Worm (Caenorhabditis elegans) whole organism, L4 larva: ENCODE results near the gene F55E10.1.

Source experiments
- F37D6.2 ChIP-seq: sonication (generic microtip); optimal IDR thresholded peaks from 2 replicates; lab custom pipeline; 2016; ENCODE audit warnings: mild to moderate bottlenecking, missing genetic modification characterization, missing compliant biosample characterization
- ama-1 ChIP-seq: fragments of 150-350 bp; optimal IDR thresholded peaks from 2 replicates; lab custom pipeline; 2014; ENCODE audit warnings: inconsistent platforms, mixed read lengths
- fkh-10 ChIP-seq: fragments of 150-350 bp; optimal IDR thresholded peaks from 2 replicates; lab custom pipeline; 2014; ENCODE audit warnings: missing biosample characterization, missing genetic modification reagents, missing genetic modification characterization
- lin-39 ChIP-seq: fragments of 150-350 bp; optimal IDR thresholded peaks from 2 replicates; lab custom pipeline; 2014; ENCODE audit warnings: missing biosample characterization, missing genetic modification reagents, missing genetic modification characterization
- madf-5 ChIP-seq, 2 experiments: fragments of 200-800 bp; sonication (Bioruptor generic); IDR thresholded peaks; 2 replicates each; pipeline ENCODE4 v1.3.6; 2022; ENCODE audit warnings: missing compliant biosample characterization in 2 of 2, missing genetic modification characterization in 2 of 2
- mdl-1 ChIP-seq, 2 experiments: fragments of 150-350 bp in 1 of 2; sonication (generic microtip) in 1 of 2; optimal IDR thresholded peaks; 2 replicates each; lab custom pipeline; 2014 to 2017; ENCODE audit warnings: missing biosample characterization in 2 of 2, missing genetic modification characterization in 2 of 2
- nhr-10 ChIP-seq: fragments of 150-350 bp; optimal IDR thresholded peaks from 2 replicates; lab custom pipeline; 2014; ENCODE audit warnings: missing biosample characterization, missing genetic modification characterization
- nhr-11 ChIP-seq: fragments of 150-350 bp; optimal IDR thresholded peaks from 2 replicates; lab custom pipeline; 2014; ENCODE audit warnings: missing biosample characterization, missing genetic modification characterization
- nhr-48 ChIP-seq: sonication (generic microtip); optimal IDR thresholded peaks from 2 replicates; lab custom pipeline; 2016; ENCODE audit warnings: mild to moderate bottlenecking, missing genetic modification characterization, missing compliant biosample characterization
- nhr-77 ChIP-seq: fragments of 150-350 bp; optimal IDR thresholded peaks from 2 replicates; lab custom pipeline; 2014; ENCODE audit warnings: missing biosample characterization, missing genetic modification characterization
- rbr-2 ChIP-seq: sonication (generic microtip); optimal IDR thresholded peaks from 2 replicates; lab custom pipeline; 2016; ENCODE audit warnings: missing genotype, missing genetic modification characterization, missing compliant biosample characterization
- sdz-12 ChIP-seq: fragments of 200-800 bp; sonication (Bioruptor generic); optimal IDR thresholded peaks from 2 replicates; lab custom pipeline; 2018; ENCODE audit warnings: mild to moderate bottlenecking, missing genetic modification characterization, missing compliant biosample characterization
- tra-1 ChIP-seq: fragments of 200-800 bp; sonication (Bioruptor generic); IDR thresholded peaks from 2 replicates; pipeline ENCODE4 v1.3.6; 2022; ENCODE audit warnings: missing genetic modification reagents, missing genetic modification characterization, missing compliant biosample characterization
- zag-1 ChIP-seq: fragments of 150-350 bp; optimal IDR thresholded peaks from 2 replicates; lab custom pipeline; 2014; ENCODE audit warnings: missing biosample characterization, missing genetic modification characterization

ce11 chrX:8340393-8340792 lies 1.4 kb upstream of the F55E10.1 start, which contains the start of gene F55E10.2:
- TF ChIP-seq sdz-12 (GFP tag; lab: Kevin White, UChicago), result no peak
- no peak for TF ChIP-seq nhr-11 (tag; lab: Kevin White, UChicago)
- TF ChIP-seq ama-1 (lab: Kevin White, UChicago), result no peak
- TF ChIP-seq nhr-10 (tag; lab: Kevin White, UChicago), result no peak
- TF ChIP-seq nhr-77, result no peak
- no peak for TF ChIP-seq fkh-10
- no peak for TF ChIP-seq lin-39 (tag; lab: Kevin White, UChicago)
- no peak for TF ChIP-seq mdl-1 (tag; optimal IDR thresholded peaks at IDR 0.05; lab: Kevin White, UChicago)
- no peak for TF ChIP-seq F37D6.2 (tag; lab: Kevin White, UChicago)
- no peak for TF ChIP-seq rbr-2 (tag; lab: Kevin White, UChicago)
- no peak for TF ChIP-seq zag-1 (tag; lab: Kevin White, UChicago)
- TF ChIP-seq nhr-48 (tag; lab: Kevin White, UChicago), result no peak
- no peak for TF ChIP-seq tra-1 (GFP tag; lab: Robert Waterston, UW)
- no peak for TF ChIP-seq madf-5 (GFP tag; IDR thresholded peaks at IDR 0.05; lab: Robert Waterston, UW)
